Fruit fly (Drosophila melanogaster) whole organism, prepupa: ENCODE results near the gene AdamTS-B.

Experiments used
- CG15336 ChIP-seq: fragments of 200-800 bp; sonication (Bioruptor generic); IDR thresholded peaks from 2 replicates; pipeline ENCODE4 v1.3.6; 2022; ENCODE audit warnings: missing biosample characterization, missing genetic modification characterization
- CG4318 ChIP-seq: fragments of 200-800 bp; sonication (Bioruptor generic); optimal IDR thresholded peaks from 3 replicates; lab custom pipeline; 2017; ENCODE audit warnings: missing biosample characterization, mild to moderate bottlenecking, missing genetic modification characterization
- Eip75B ChIP-seq: fragments of 200-800 bp; sonication (Bioruptor generic); optimal IDR thresholded peaks from 3 replicates; lab custom pipeline; 2016; ENCODE audit warnings: missing biosample characterization, missing genetic modification characterization
- Ets96B ChIP-seq: fragments of 200-800 bp; optimal IDR thresholded peaks from 2 replicates; lab custom pipeline; 2019; ENCODE audit warnings: missing biosample characterization, mild to moderate bottlenecking, missing genetic modification characterization, moderate library complexity
- Hr39 ChIP-seq: fragments of 200-800 bp; sonication (Bioruptor generic); optimal IDR thresholded peaks from 2 replicates; lab custom pipeline; 2016; ENCODE audit warnings: missing biosample characterization, missing genetic modification characterization
- OdsH ChIP-seq: fragments of 200-800 bp; sonication (Bioruptor generic); optimal IDR thresholded peaks from 3 replicates; lab custom pipeline; 2016; ENCODE audit warnings: missing biosample characterization, missing genetic modification characterization
- Sox14 ChIP-seq: fragments of 200-800 bp; sonication (Bioruptor generic); optimal IDR thresholded peaks from 3 replicates; lab custom pipeline; 2016; ENCODE audit warnings: missing biosample characterization, missing genetic modification characterization
- dac ChIP-seq: fragments of 200-800 bp; sonication (Bioruptor generic); optimal IDR thresholded peaks from 2 replicates; lab custom pipeline; 2017; ENCODE audit warnings: missing biosample characterization, mild to moderate bottlenecking, missing genetic modification characterization
- eg ChIP-seq: fragments of 200-800 bp; sonication (Bioruptor generic); IDR thresholded peaks from 3 replicates; pipeline ENCODE4 v1.3.6; 2022; ENCODE audit warnings: missing biosample characterization, missing genetic modification characterization
- esn ChIP-seq: fragments of 200-800 bp; sonication (Bioruptor generic); optimal IDR thresholded peaks from 2 replicates; lab custom pipeline; 2016; ENCODE audit warnings: missing biosample characterization, mild to moderate bottlenecking, missing genetic modification characterization, moderate library complexity

DNA sequence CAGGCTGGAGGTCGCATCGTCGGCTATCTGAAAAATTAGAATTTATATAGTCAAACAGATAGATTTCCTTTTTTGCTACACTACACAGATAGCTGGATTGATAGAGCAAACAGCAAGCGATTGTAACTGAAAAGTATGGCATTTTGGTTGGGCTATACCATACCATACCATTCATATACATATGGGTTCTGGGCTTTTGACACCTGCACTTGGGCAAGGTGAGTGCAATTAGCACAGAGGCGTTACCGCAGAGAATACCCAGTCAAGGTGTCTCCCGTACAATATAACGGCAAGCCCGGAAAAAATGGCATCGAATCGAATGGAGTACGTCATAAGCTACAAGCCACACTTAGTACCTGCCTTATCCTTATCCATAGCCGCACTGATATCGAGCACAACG lies 16.4 kb downstream of the AdamTS-B start:
- TF ChIP-seq eg (GFP tag; lab: Robert Waterston, UW) (no peak), OdsH (GFP tag; lab: Kevin White, UChicago) (no peak), Ets96B (tag; lab: Kevin White, UChicago) (no peak), Eip75B (GFP tag; lab: Kevin White, UChicago) (no peak), Sox14 (GFP tag; lab: Kevin White, UChicago) (no peak), Hr39 (GFP tag; lab: Kevin White, UChicago) (no peak), CG4318 (no peak), CG15336 (GFP tag; lab: Robert Waterston, UW) (no peak), esn (GFP tag; lab: Kevin White, UChicago) (no peak), dac (GFP tag; lab: Kevin White, UChicago) (no peak)
